Fruit fly (Drosophila melanogaster): Measurements from ENCODE around the gene Flad2.

Gene Flad2

DNA sequence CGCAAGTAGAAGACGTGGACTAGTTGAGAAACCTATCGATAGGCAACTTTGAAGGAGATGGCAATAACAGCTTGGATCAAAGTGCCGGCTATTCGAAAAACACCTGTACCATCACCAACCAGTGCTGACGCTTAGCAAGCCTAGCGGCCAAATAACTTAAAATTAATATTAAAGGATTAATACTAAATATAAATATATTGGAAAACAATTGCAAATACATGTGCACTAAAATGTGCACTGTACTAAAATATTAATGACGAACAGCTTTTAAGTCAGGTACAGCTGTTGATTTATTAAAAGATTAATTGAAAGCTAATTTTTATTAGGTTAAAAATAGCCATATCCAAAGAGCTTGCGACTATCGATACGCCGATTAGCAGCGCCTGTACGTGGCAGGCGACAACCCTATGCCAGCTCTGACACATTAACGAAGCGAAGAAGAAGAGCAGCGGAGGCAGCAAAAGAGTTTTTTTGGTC, 33.8 kb upstream of the Flad2 start, which contains the start of the genes CG9302 and beta'COP (continued):
- TF ChIP-seq twi (tag; optimal IDR thresholded peaks at IDR 0.05) (peak; percentile 65), Blimp-1 (GFP tag; optimal IDR thresholded peaks at IDR 0.05) (no peak), CG9817 (tag; optimal IDR thresholded peaks at IDR 0.05) (peak; percentile 75)

- TF ChIP-seq jumu (GFP tag; optimal IDR thresholded peaks at IDR 0.05) (no peak), CG1647 (GFP tag; optimal IDR thresholded peaks at IDR 0.05) (no peak), Nf-YC (tag; optimal IDR thresholded peaks at IDR 0.05) (no peak), CG33213 (GFP tag; optimal IDR thresholded peaks at IDR 0.05) (no peak), E2f2 (GFP tag; IDR thresholded peaks at IDR 0.05) (peak; percentile 83), HLH4C (GFP tag; IDR thresholded peaks at IDR 0.05; ENCODE audit: partially characterized antibody) (0 out of 3 replicates have a peak, but pooled peaks have one; percentile 46), CG30403 (GFP tag; optimal IDR thresholded peaks at IDR 0.05) (peak; percentile 18), ab (GFP tag; optimal IDR thresholded peaks at IDR 0.05) (no peak), Doc3 (GFP tag; IDR thresholded peaks at IDR 0.05; ENCODE audit: partially characterized antibody) (peak; percentile 39; the same call in 1 of the 3 replicates), Stat92E (GFP tag; optimal IDR thresholded peaks at IDR 0.05) (no peak), CG14710 (tag; optimal IDR thresholded peaks at IDR 0.05) (peak; percentile 62), Chrac-16 (GFP tag; optimal IDR thresholded peaks at IDR 0.05) (no peak), MBD-R2 (GFP tag; IDR thresholded peaks at IDR 0.05) (peak; percentile 68), Nf-YA (GFP tag; IDR thresholded peaks at IDR 0.05) (no peak), CG17829 (tag; optimal IDR thresholded peaks at IDR 0.05) (peak; percentile 18), inv (GFP tag; IDR thresholded peaks at IDR 0.05; ENCODE audit: partially characterized antibody) (no peak), nom (GFP tag; optimal IDR thresholded peaks at IDR 0.05) (no peak), sug (tag; optimal IDR thresholded peaks at IDR 0.05) (peak; percentile 36), pzg (GFP tag; optimal IDR thresholded peaks at IDR 0.05) (peak; percentile 25), Ada2b (GFP tag; IDR thresholded peaks at IDR 0.05) (peak; percentile 10; the same call in 1 of the 2 replicates), Med (GFP tag) (peak; percentile 25), gem (tag; optimal IDR thresholded peaks at IDR 0.05) (peak; percentile 50), Dll (GFP tag; IDR thresholded peaks at IDR 0.05; ENCODE audit: partially characterized antibody) (peak; percentile 73), dm (GFP tag; optimal IDR thresholded peaks at IDR 0.05) (no peak), Dp (GFP tag; optimal IDR thresholded peaks at IDR 0.05) (peak; percentile 77), Bgb (GFP tag; IDR thresholded peaks at IDR 0.05; ENCODE audit: partially characterized antibody) (0 out of 2 replicates have a peak, but pooled peaks have one; percentile 6), chn (GFP tag; optimal IDR thresholded peaks at IDR 0.05) (no peak), CG4617 (GFP tag; optimal IDR thresholded peaks at IDR 0.05; ENCODE audit: borderline replicate concordance) (peak; percentile 31), grn (GFP tag; optimal IDR thresholded peaks at IDR 0.05) (no peak), YL-1 (GFP tag; optimal IDR thresholded peaks at IDR 0.05) (peak; percentile 34), CG15601 (tag; optimal IDR thresholded peaks at IDR 0.05) (peak; percentile 12), CG10267 (tag; optimal IDR thresholded peaks at IDR 0.05) (peak; percentile 39), CG15514 (GFP tag; optimal IDR thresholded peaks at IDR 0.05) (peak; percentile 18), dati (GFP tag; IDR thresholded peaks at IDR 0.05) (no peak), Pdp1 (GFP tag; optimal IDR thresholded peaks at IDR 0.05) (peak in 1 of 2 experiments; percentile 36), CoRest (tag; optimal IDR thresholded peaks at IDR 0.05) (peak; percentile 3), CG32767 (GFP tag; IDR thresholded peaks at IDR 0.05) (peak; percentile 63; the same call in 1 of the 2 replicates), CG2116 (GFP tag; optimal IDR thresholded peaks at IDR 0.05) (peak; percentile 83), CG4820 (GFP tag; optimal IDR thresholded peaks at IDR 0.05) (peak; percentile 22), CG18262 (tag; optimal IDR thresholded peaks at IDR 0.05) (peak; percentile 7), CG12659 (GFP tag; optimal IDR thresholded peaks at IDR 0.05) (peak; percentile 49), trem (tag; optimal IDR thresholded peaks at IDR 0.05) (peak; percentile 54)
Measured at dm6 chr2L:13382351-13383029, 29.8 kb upstream of the Flad2 start, which contains the start of gene loqs. Gene loqs (plus strand): TSS chr2L:13382652.

Data from whole organism, embryonic.